Worm (Caenorhabditis elegans) whole organism, L1 larva: Measurements from ENCODE around the gene C13B4.1.

Source experiments
- ama-1 ChIP-seq: fragments of 150-350 bp; optimal IDR thresholded peaks from 2 replicates; lab custom pipeline; 2014
- ets-5 ChIP-seq: fragments of 200-800 bp; sonication (Bioruptor generic); IDR thresholded peaks from 2 replicates; pipeline ENCODE4 v1.3.6; 2022; ENCODE audit warnings: missing genetic modification characterization, missing compliant biosample characterization
- nhr-237 ChIP-seq: fragments of 150-350 bp; optimal IDR thresholded peaks from 2 replicates; lab custom pipeline; 2014; ENCODE audit warnings: missing biosample characterization, missing genetic modification characterization
- skn-1 ChIP-seq: fragments of 150-350 bp; optimal IDR thresholded peaks from 2 replicates; lab custom pipeline; 2014; ENCODE audit warnings: missing biosample characterization, missing genetic modification characterization
- unc-86 ChIP-seq: sonication (generic microtip); optimal IDR thresholded peaks from 2 replicates; lab custom pipeline; 2016; ENCODE audit warnings: missing genetic modification characterization, missing compliant biosample characterization

DNA sequence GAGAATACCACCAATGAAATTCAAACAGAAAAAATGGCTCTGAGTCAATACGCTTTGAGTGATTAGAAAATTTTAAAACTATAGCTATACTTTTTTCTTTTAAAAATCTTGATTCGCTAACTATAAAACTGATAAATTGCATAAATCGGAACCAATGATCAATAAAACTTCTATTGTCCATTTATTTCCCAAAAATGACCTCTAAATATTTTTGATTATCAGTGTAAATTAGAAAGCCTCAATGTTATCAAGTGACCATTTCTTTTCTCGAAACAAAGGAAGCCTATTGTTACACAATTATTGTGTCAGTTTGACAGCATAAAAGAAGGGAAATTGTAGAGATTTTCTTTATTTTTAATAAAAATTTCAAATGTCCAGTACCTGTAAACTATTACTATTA, 20.7 kb upstream of the C13B4.1 start, which contains the start of gene K10H10.4:
- TF ChIP-seq ama-1 (no peak), nhr-237 (tag; lab: Kevin White, UChicago) (no peak), unc-86 (tag; lab: Kevin White, UChicago) (no peak), skn-1 (no peak), ets-5 (GFP tag; lab: Robert Waterston, UW) (no peak)
